Fruit fly (Drosophila melanogaster) whole organism, pupa: ENCODE measurements around the gene TwdlC.

Source experiments
- CG10348 ChIP-seq: fragments of 200-800 bp; sonication (Bioruptor generic); IDR thresholded peaks from 2 replicates; pipeline ENCODE4 v1.3.6; 2022; ENCODE audit warnings: missing biosample characterization, missing genetic modification characterization
- CG12605 ChIP-seq: fragments of 200-800 bp; sonication (Bioruptor generic); IDR thresholded peaks from 2 replicates; pipeline ENCODE4 v1.3.6; 2022; ENCODE audit warnings: missing biosample characterization, missing genetic modification characterization
- CG15710 ChIP-seq: fragments of 200-800 bp; sonication (Bioruptor generic); optimal IDR thresholded peaks from 2 replicates; lab custom pipeline; 2018; ENCODE audit warnings: missing biosample characterization, mild to moderate bottlenecking, missing genetic modification characterization, moderate library complexity
- Pif1A ChIP-seq: fragments of 200-800 bp; sonication (Bioruptor generic); optimal IDR thresholded peaks from 3 replicates; lab custom pipeline; 2016; ENCODE audit warnings: missing biosample characterization, missing genetic modification characterization
- Pif1B ChIP-seq: fragments of 200-800 bp; sonication (Bioruptor generic); optimal IDR thresholded peaks from 3 replicates; lab custom pipeline; 2016; ENCODE audit warnings: missing biosample characterization, missing genetic modification characterization
- Snoo ChIP-seq: fragments of 200-800 bp; sonication (Bioruptor generic); optimal IDR thresholded peaks from 3 replicates; lab custom pipeline; 2017; ENCODE audit warnings: missing biosample characterization, mild to moderate bottlenecking, missing genetic modification characterization, inconsistent platforms
- rn ChIP-seq: fragments of 200-800 bp; sonication (Bioruptor generic); IDR thresholded peaks from 2 replicates; pipeline ENCODE4 v1.3.6; 2022; ENCODE audit warnings: missing biosample characterization, missing genetic modification characterization

dm6 chr3R:26966385-26966784, 28.2 kb upstream of the TwdlC start, which contains the start of gene Gr97a:
- TF ChIP-seq CG10348 (GFP tag; lab: Robert Waterston, UW) (no peak), CG12605 (no peak), CG15710 (tag; lab: Kevin White, UChicago) (no peak), Pif1A (no peak), Pif1B (GFP tag; lab: Kevin White, UChicago) (no peak), rn (no peak), Snoo (tag; lab: Kevin White, UChicago) (no peak)
